Fruit fly (Drosophila melanogaster): Measurements from ENCODE around the gene CG32320.

- TF ChIP-seq acj6 (GFP tag; optimal IDR thresholded peaks at IDR 0.05) = no peak
- no peak for TF ChIP-seq CG4318 (GFP tag; optimal IDR thresholded peaks at IDR 0.05)
- TF ChIP-seq Blimp-1 (GFP tag; optimal IDR thresholded peaks at IDR 0.05) = no peak
- TF ChIP-seq pdm3 (GFP tag; optimal IDR thresholded peaks at IDR 0.05) = no peak
- no peak for TF ChIP-seq Sox15 (GFP tag; optimal IDR thresholded peaks at IDR 0.05)
These were observed 20.2 kb upstream of the CG32320 start for dm6 chr3L:1378098-1378645.

Data from whole organism, prepupa.